Worm (Caenorhabditis elegans) whole organism, late embryonic: ENCODE measurements around the gene F35B3.3.

Experiments used
- C08G9.2 ChIP-seq: sonication (generic microtip); optimal IDR thresholded peaks from 2 replicates; lab custom pipeline; 2016; ENCODE audit warnings: mild to moderate bottlenecking, missing genetic modification characterization, moderate library complexity, missing compliant biosample characterization
- C38D4.7 ChIP-seq: fragments of 200-800 bp; sonication (Bioruptor generic); optimal IDR thresholded peaks from 2 replicates; lab custom pipeline; 2018; ENCODE audit warnings: mild to moderate bottlenecking, missing genetic modification characterization, moderate library complexity, missing compliant biosample characterization
- F13H6.1 ChIP-seq: sonication (generic microtip); optimal IDR thresholded peaks from 2 replicates; lab custom pipeline; 2016; ENCODE audit warnings: missing genetic modification characterization, missing compliant biosample characterization
- K02D7.2 ChIP-seq: sonication (generic microtip); optimal IDR thresholded peaks from 2 replicates; lab custom pipeline; 2017; ENCODE audit warnings: mild to moderate bottlenecking, missing genetic modification characterization, missing compliant biosample characterization
- K09A11.1 ChIP-seq: sonication (generic microtip); optimal IDR thresholded peaks from 2 replicates; lab custom pipeline; 2017; ENCODE audit warnings: antibody characterized with exemption, mild to moderate bottlenecking, missing genetic modification characterization, missing compliant biosample characterization; ENCODE audit not compliant: insufficient read depth
- Y22D7AL.16 ChIP-seq: sonication (generic microtip); optimal IDR thresholded peaks from 2 replicates; lab custom pipeline; 2016; ENCODE audit warnings: missing genetic modification characterization, missing compliant biosample characterization
- ahr-1 ChIP-seq: sonication (generic microtip); optimal IDR thresholded peaks from 2 replicates; lab custom pipeline; 2016; ENCODE audit warnings: missing genetic modification characterization, missing compliant biosample characterization
- ama-1 ChIP-seq: fragments of 150-350 bp; optimal IDR thresholded peaks from 2 replicates; lab custom pipeline; 2014
- ceh-14 ChIP-seq: sonication (generic microtip); optimal IDR thresholded peaks from 2 replicates; lab custom pipeline; 2016; ENCODE audit warnings: missing genotype, missing genetic modification characterization, missing compliant biosample characterization
- ceh-18 ChIP-seq: sonication (generic microtip); optimal IDR thresholded peaks from 2 replicates; lab custom pipeline; 2016; ENCODE audit warnings: missing genetic modification characterization, missing compliant biosample characterization
- ceh-19 ChIP-seq: fragments of 200-800 bp; sonication (Bioruptor generic); optimal IDR thresholded peaks from 2 replicates; lab custom pipeline; 2018; ENCODE audit warnings: mild to moderate bottlenecking, missing genetic modification characterization, missing compliant biosample characterization
- ceh-2 ChIP-seq: sonication (generic microtip); optimal IDR thresholded peaks from 2 replicates; lab custom pipeline; 2016; ENCODE audit warnings: missing genotype, missing genetic modification characterization, missing compliant biosample characterization
- ceh-24 ChIP-seq: sonication (generic microtip); optimal IDR thresholded peaks from 2 replicates; lab custom pipeline; 2016; ENCODE audit warnings: mild to moderate bottlenecking, missing genetic modification characterization, missing compliant biosample characterization
- ceh-34 ChIP-seq: sonication (generic microtip); optimal IDR thresholded peaks from 2 replicates; lab custom pipeline; 2016; ENCODE audit warnings: mild to moderate bottlenecking, missing genetic modification characterization, missing compliant biosample characterization
- ceh-45 ChIP-seq: fragments of 200-800 bp; sonication (Bioruptor generic); IDR thresholded peaks from 2 replicates; pipeline ENCODE4 v1.3.6; 2022; ENCODE audit warnings: missing genetic modification reagents, missing genetic modification characterization, missing compliant biosample characterization
- ceh-48 ChIP-seq: sonication (generic microtip); optimal IDR thresholded peaks from 2 replicates; lab custom pipeline; 2016; ENCODE audit warnings: missing genetic modification characterization, inconsistent platforms, missing compliant biosample characterization
- ceh-9 ChIP-seq: sonication (generic microtip); optimal IDR thresholded peaks from 2 replicates; lab custom pipeline; 2016; ENCODE audit warnings: mild to moderate bottlenecking, missing genetic modification characterization, inconsistent platforms, missing compliant biosample characterization
- che-1 ChIP-seq: sonication (generic microtip); optimal IDR thresholded peaks from 2 replicates; lab custom pipeline; 2016; ENCODE audit warnings: mild to moderate bottlenecking, missing genetic modification characterization, missing compliant biosample characterization
- elt-2 ChIP-seq: sonication (generic microtip); optimal IDR thresholded peaks from 2 replicates; lab custom pipeline; 2016; ENCODE audit warnings: missing genetic modification reagents, missing genetic modification characterization, missing compliant biosample characterization
- elt-4 ChIP-seq: sonication (generic microtip); optimal IDR thresholded peaks from 2 replicates; lab custom pipeline; 2016; ENCODE audit warnings: missing genetic modification characterization, missing compliant biosample characterization
- eyg-1 ChIP-seq: sonication (generic microtip); optimal IDR thresholded peaks from 2 replicates; lab custom pipeline; 2016; ENCODE audit warnings: missing genotype, missing genetic modification characterization, missing compliant biosample characterization
- fax-1 ChIP-seq: sonication (generic microtip); optimal IDR thresholded peaks from 2 replicates; lab custom pipeline; 2016; ENCODE audit warnings: missing genotype, missing genetic modification characterization, missing compliant biosample characterization
- fkh-6 ChIP-seq: sonication (generic microtip); optimal IDR thresholded peaks from 2 replicates; lab custom pipeline; 2016; ENCODE audit warnings: missing genetic modification characterization, missing compliant biosample characterization
- gmeb-2 ChIP-seq: sonication (generic microtip); optimal IDR thresholded peaks from 2 replicates; lab custom pipeline; 2016; ENCODE audit warnings: missing genetic modification characterization, inconsistent platforms, missing compliant biosample characterization
- hlh-15 ChIP-seq: sonication (generic microtip); optimal IDR thresholded peaks from 2 replicates; lab custom pipeline; 2016; ENCODE audit warnings: missing genetic modification characterization, missing compliant biosample characterization
- hlh-30 ChIP-seq: sonication (generic microtip); optimal IDR thresholded peaks from 2 replicates; lab custom pipeline; 2017; ENCODE audit warnings: antibody characterized with exemption, missing genetic modification characterization, missing compliant biosample characterization; ENCODE audit not compliant: insufficient read depth
- hlh-6 ChIP-seq: sonication (generic microtip); optimal IDR thresholded peaks from 2 replicates; lab custom pipeline; 2016; ENCODE audit warnings: missing genotype, missing genetic modification characterization, missing compliant biosample characterization
- hlh-8 ChIP-seq: sonication (generic microtip); optimal IDR thresholded peaks from 2 replicates; lab custom pipeline; 2016; ENCODE audit warnings: missing genotype, missing genetic modification characterization, missing compliant biosample characterization
- lim-6 ChIP-seq: sonication (generic microtip); optimal IDR thresholded peaks from 2 replicates; lab custom pipeline; 2016; ENCODE audit warnings: missing genetic modification characterization, missing compliant biosample characterization
- madf-2 ChIP-seq: sonication (generic microtip); optimal IDR thresholded peaks from 2 replicates; lab custom pipeline; 2017; ENCODE audit warnings: missing genetic modification characterization, missing compliant biosample characterization
- mec-3 ChIP-seq: sonication (generic microtip); optimal IDR thresholded peaks from 2 replicates; lab custom pipeline; 2016; ENCODE audit warnings: borderline replicate concordance, missing genetic modification characterization, missing compliant biosample characterization
- nhr-232 ChIP-seq: sonication (generic microtip); optimal IDR thresholded peaks from 2 replicates; lab custom pipeline; 2016; ENCODE audit warnings: missing genetic modification characterization, missing compliant biosample characterization
- npax-4 ChIP-seq: sonication (generic microtip); optimal IDR thresholded peaks from 2 replicates; lab custom pipeline; 2016; ENCODE audit warnings: missing genetic modification characterization, missing compliant biosample characterization
- pat-9 ChIP-seq: fragments of 200-800 bp; sonication (Bioruptor generic); optimal IDR thresholded peaks from 2 replicates; lab custom pipeline; 2018; ENCODE audit warnings: mild to moderate bottlenecking, missing genetic modification characterization, moderate library complexity, missing compliant biosample characterization
- pax-1 ChIP-seq: fragments of 150-350 bp; optimal IDR thresholded peaks from 2 replicates; lab custom pipeline; 2014; ENCODE audit warnings: missing biosample characterization, missing genetic modification characterization
- pqm-1 ChIP-seq: sonication (generic microtip); optimal IDR thresholded peaks from 2 replicates; lab custom pipeline; 2016; ENCODE audit warnings: missing genetic modification characterization, missing compliant biosample characterization
- pros-1 ChIP-seq: fragments of 150-350 bp; optimal IDR thresholded peaks from 2 replicates; lab custom pipeline; 2014; ENCODE audit warnings: missing biosample characterization, missing genetic modification reagents, missing genetic modification characterization
- ref-2 ChIP-seq: sonication (generic microtip); optimal IDR thresholded peaks from 2 replicates; lab custom pipeline; 2016; ENCODE audit warnings: missing genetic modification characterization, missing compliant biosample characterization
- syd-9 ChIP-seq: sonication (generic microtip); optimal IDR thresholded peaks from 2 replicates; lab custom pipeline; 2016; ENCODE audit warnings: mild to moderate bottlenecking, missing genetic modification characterization, moderate library complexity, missing compliant biosample characterization
- tbx-7 ChIP-seq: sonication (generic microtip); optimal IDR thresholded peaks from 2 replicates; lab custom pipeline; 2016; ENCODE audit warnings: missing genotype, missing genetic modification characterization, missing compliant biosample characterization
- ttx-3 ChIP-seq: sonication (generic microtip); optimal IDR thresholded peaks from 2 replicates; lab custom pipeline; 2016; ENCODE audit warnings: missing genetic modification reagents, missing genetic modification characterization, missing compliant biosample characterization
- unc-42 ChIP-seq: sonication (generic microtip); optimal IDR thresholded peaks from 2 replicates; lab custom pipeline; 2016; ENCODE audit warnings: missing genotype, missing genetic modification characterization, missing compliant biosample characterization
- unc-55 ChIP-seq: sonication (generic microtip); optimal IDR thresholded peaks from 2 replicates; lab custom pipeline; 2017; ENCODE audit warnings: missing biosample characterization, missing genetic modification reagents, missing genetic modification characterization
- unc-86 ChIP-seq: sonication (generic microtip); optimal IDR thresholded peaks from 2 replicates; lab custom pipeline; 2016; ENCODE audit warnings: missing genetic modification characterization, missing compliant biosample characterization
- zip-5 ChIP-seq: sonication (generic microtip); optimal IDR thresholded peaks from 2 replicates; lab custom pipeline; 2016; ENCODE audit warnings: missing genetic modification characterization, missing compliant biosample characterization
- ztf-16 ChIP-seq: sonication (generic microtip); optimal IDR thresholded peaks from 2 replicates; lab custom pipeline; 2017; ENCODE audit warnings: missing genetic modification characterization, missing compliant biosample characterization

Gene F35B3.3

DNA sequence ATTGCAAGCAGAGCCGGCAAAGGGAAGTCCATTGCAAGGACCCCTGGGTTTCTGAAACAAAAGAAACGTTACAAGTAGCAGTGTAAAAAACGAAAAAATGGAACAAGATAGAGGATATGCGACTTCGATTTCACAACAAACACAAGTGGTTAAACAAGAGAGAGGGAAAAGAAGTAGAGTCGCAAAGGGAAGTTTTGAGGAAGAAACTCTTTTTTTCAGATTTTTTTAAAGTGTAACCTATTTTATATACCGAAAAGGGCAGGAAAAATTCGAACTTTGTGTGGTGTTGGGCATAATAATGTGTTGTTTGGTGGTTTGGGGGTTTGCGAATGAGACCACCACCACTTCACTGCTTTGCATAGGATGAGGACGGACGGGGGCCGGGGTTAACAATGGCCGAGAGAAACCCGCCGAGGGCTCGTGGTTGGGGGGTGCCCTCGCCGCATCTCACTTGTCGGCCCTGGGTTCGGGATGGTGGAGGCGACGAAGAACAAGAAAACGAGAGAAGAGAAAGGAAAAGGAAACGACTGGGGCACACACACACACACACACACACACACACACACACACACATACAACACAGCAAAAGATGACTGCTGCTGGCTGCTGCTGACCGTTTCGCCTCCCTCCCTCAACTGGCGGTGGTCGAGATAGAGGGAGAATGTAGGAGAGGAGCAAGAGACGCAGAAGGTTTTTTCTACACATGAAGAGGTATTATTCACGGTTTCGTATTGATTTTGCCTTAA lies 17.1 kb downstream of the F35B3.3 start, which contains the start of gene ptrn-1 (continued):
- TF ChIP-seq che-1 (tag; lab: Kevin White, UChicago) = peak; percentile 47
- TF ChIP-seq hlh-30 = peak; percentile 73
- TF ChIP-seq mec-3 (tag; lab: Kevin White, UChicago) = no peak
- TF ChIP-seq npax-4 (tag; lab: Kevin White, UChicago) = no peak
- TF ChIP-seq tbx-7 (tag; lab: Kevin White, UChicago) = no peak
- peak; percentile 56 for TF ChIP-seq unc-55 (GFP tag; lab: Kevin White, UChicago)
- TF ChIP-seq unc-86 (tag; lab: Kevin White, UChicago) = peak; percentile 37
- TF ChIP-seq hlh-15 (tag; lab: Kevin White, UChicago) = no peak
- peak; percentile 66 for TF ChIP-seq ceh-19 (GFP tag; lab: Kevin White, UChicago)
- peak; percentile 37 for TF ChIP-seq ceh-14 (tag; lab: Kevin White, UChicago)
- TF ChIP-seq pat-9 = peak; percentile 50
- TF ChIP-seq ceh-34 = peak; percentile 64
- no peak for TF ChIP-seq K09A11.1 (tag; lab: Kevin White, UChicago)
- no peak for TF ChIP-seq fkh-6 (tag; lab: Kevin White, UChicago)
- no peak for TF ChIP-seq ahr-1 (tag; lab: Kevin White, UChicago)
- TF ChIP-seq hlh-6 (tag; lab: Kevin White, UChicago) = no peak
- TF ChIP-seq ceh-18 (tag; lab: Kevin White, UChicago) = peak; percentile 83
- peak; percentile 38 for TF ChIP-seq ceh-2 (tag; lab: Kevin White, UChicago)
- no peak for TF ChIP-seq F13H6.1
- TF ChIP-seq C38D4.7 (GFP tag; lab: Kevin White, UChicago) = peak; percentile 10
- TF ChIP-seq zip-5 (tag; lab: Kevin White, UChicago) = peak; percentile 6
- TF ChIP-seq fax-1 (tag; lab: Kevin White, UChicago) = no peak
- no peak for TF ChIP-seq elt-4
- peak; percentile 57 for TF ChIP-seq C08G9.2 (tag; lab: Kevin White, UChicago)
- TF ChIP-seq pros-1 (tag; lab: Kevin White, UChicago) = peak; percentile 34
- peak; percentile 55 for TF ChIP-seq syd-9 (tag; lab: Kevin White, UChicago)

DNA sequence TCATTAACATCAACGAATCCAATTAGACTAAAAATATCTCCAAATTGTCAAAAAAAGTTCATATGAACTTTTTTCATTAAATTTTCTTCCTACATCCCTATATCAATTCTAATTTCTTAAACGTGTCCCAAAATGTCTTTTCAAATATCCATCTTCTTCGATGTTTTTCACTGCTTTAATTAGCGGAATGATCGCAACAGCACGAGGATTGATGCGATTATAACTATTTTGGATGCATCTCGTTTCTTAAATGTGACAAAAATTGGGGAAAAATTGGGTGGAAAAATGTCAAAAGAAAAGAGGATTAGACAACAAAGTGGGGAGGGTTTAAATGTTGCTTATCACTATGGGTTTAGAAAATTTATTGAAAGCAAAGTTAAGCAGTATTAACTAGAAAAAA lies 20.9 kb downstream of the F35B3.3 start:
- no peak for TF ChIP-seq nhr-232 (tag; lab: Kevin White, UChicago)
- no peak for TF ChIP-seq lim-6
- no peak for TF ChIP-seq ceh-24 (tag; lab: Kevin White, UChicago)
- no peak for TF ChIP-seq ama-1 (lab: Kevin White, UChicago)
- TF ChIP-seq madf-2 (tag; lab: Kevin White, UChicago) = no peak
- no peak for TF ChIP-seq elt-4
- no peak for TF ChIP-seq eyg-1 (tag; lab: Kevin White, UChicago)
- TF ChIP-seq ceh-45 = no peak
- no peak for TF ChIP-seq unc-86 (tag; lab: Kevin White, UChicago)
- no peak for TF ChIP-seq ceh-19 (GFP tag; lab: Kevin White, UChicago)
- no peak for TF ChIP-seq ref-2 (tag; lab: Kevin White, UChicago)
- no peak for TF ChIP-seq pqm-1 (tag; lab: Kevin White, UChicago)
- TF ChIP-seq ceh-48 = no peak
- no peak for TF ChIP-seq ceh-34
- TF ChIP-seq unc-55 (GFP tag; lab: Kevin White, UChicago) = no peak

DNA sequence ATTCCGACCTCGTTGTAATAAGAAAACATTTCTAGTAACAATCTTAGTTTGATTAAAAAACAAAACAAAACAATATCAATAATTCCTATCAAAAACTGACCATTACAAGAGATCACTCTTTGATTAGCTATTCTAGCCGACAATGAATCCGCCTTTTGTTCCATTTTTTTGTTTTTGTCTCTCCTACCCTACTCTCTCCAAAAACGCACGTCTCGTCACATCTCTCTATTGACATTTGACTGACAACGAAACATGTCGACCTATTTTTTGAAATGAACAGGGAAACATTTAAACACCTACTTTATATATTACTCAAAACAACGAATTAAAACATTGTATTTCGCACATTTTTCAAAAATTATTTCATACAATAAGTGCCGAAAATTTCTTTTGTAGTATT lies 21.5 kb downstream of the F35B3.3 start:
- TF ChIP-seq unc-55 (GFP tag; lab: Kevin White, UChicago) (peak; percentile 42), ref-2 (tag; lab: Kevin White, UChicago) (no peak)

DNA sequence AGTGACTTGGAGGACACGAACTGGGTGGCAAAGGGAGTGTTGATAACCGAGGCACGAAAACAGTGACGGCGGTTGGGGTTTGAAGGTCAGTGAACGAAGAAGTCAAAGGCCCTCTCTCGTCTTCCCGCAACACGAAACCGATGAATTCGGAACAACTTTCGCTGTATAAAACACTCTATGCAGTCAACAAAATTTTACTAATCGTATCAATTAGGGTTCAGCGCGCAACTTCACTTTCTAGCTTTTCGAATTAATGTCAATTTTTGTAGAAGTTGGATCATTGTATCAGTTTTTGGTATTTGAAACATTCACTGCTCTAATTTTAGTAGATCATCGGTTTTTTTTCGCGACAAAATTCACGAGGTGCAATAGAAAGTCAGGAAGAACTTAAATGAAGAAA lies 25.4 kb downstream of the F35B3.3 start:
- TF ChIP-seq gmeb-2 (no peak), ama-1 (lab: Kevin White, UChicago) (no peak), Y22D7AL.16 (no peak), pax-1 (tag; lab: Kevin White, UChicago) (no peak), ztf-16 (tag; lab: Kevin White, UChicago) (no peak), unc-42 (no peak), nhr-232 (tag; lab: Kevin White, UChicago) (no peak), ceh-24 (tag; lab: Kevin White, UChicago) (no peak), lim-6 (no peak), fkh-6 (tag; lab: Kevin White, UChicago) (no peak), ttx-3 (no peak), fax-1 (tag; lab: Kevin White, UChicago) (no peak), ceh-34 (no peak), hlh-30 (no peak), elt-2 (no peak), zip-5 (tag; lab: Kevin White, UChicago) (no peak), hlh-8 (tag; lab: Kevin White, UChicago) (no peak), K02D7.2 (tag; lab: Kevin White, UChicago) (no peak), ceh-9 (no peak)
- TF ChIP-seq, all 69 proteins: peak for 0
